Fruit fly (Drosophila melanogaster): Measurements from ENCODE around the gene CG42557.

Gene CG42557

dm6 chr3R:29969347-29969746 lies 36.3 kb downstream of the CG42557 start, which contains the start of gene TkR99D:
TkR99D (minus strand) TSS chr3R:29969447.
- TF ChIP-seq EcR (GFP tag; optimal IDR thresholded peaks at IDR 0.05) (no peak), CG34367 (tag; optimal IDR thresholded peaks at IDR 0.05) (no peak), CG15710 (tag; optimal IDR thresholded peaks at IDR 0.05) (no peak), rn (GFP tag; IDR thresholded peaks at IDR 0.05) (no peak), Pif1B (GFP tag; optimal IDR thresholded peaks at IDR 0.05) (no peak), CG8301 (tag; optimal IDR thresholded peaks at IDR 0.05) (no peak), CG12605 (GFP tag; IDR thresholded peaks at IDR 0.05) (no peak), Ets98B (GFP tag; IDR thresholded peaks at IDR 0.05) (no peak), CG14655 (GFP tag; optimal IDR thresholded peaks at IDR 0.05) (no peak), CG17806 (tag; optimal IDR thresholded peaks at IDR 0.05) (no peak), gl (tag; optimal IDR thresholded peaks at IDR 0.05) (no peak), CG13204 (GFP tag; optimal IDR thresholded peaks at IDR 0.05) (no peak), CG4496 (GFP tag; IDR thresholded peaks at IDR 0.05) (no peak), CG9948 (tag; optimal IDR thresholded peaks at IDR 0.05) (no peak), CG10348 (GFP tag; IDR thresholded peaks at IDR 0.05) (no peak), Snoo (tag; optimal IDR thresholded peaks at IDR 0.05) (no peak)

- TF ChIP-seq gl (tag; optimal IDR thresholded peaks at IDR 0.05) (no peak), CG12605 (GFP tag; IDR thresholded peaks at IDR 0.05) (no peak), Pif1A (GFP tag; optimal IDR thresholded peaks at IDR 0.05) (peak; percentile 19), CG32121 (GFP tag; IDR thresholded peaks at IDR 0.05) (no peak), CG34367 (tag; optimal IDR thresholded peaks at IDR 0.05) (peak; percentile 5), CG15710 (tag; optimal IDR thresholded peaks at IDR 0.05) (peak; percentile 33), CG8159 (tag; optimal IDR thresholded peaks at IDR 0.05) (peak; percentile 41), CG14655 (GFP tag; optimal IDR thresholded peaks at IDR 0.05) (peak; percentile 14)
These were observed 45.5 kb downstream of the CG42557 start for dm6 chr3R:29978595-29978994.

dm6 chr3R:29981479-29981878 lies 48.4 kb downstream of the CG42557 start:
- TF ChIP-seq Pif1A (GFP tag; optimal IDR thresholded peaks at IDR 0.05) (no peak), CG4496 (GFP tag; IDR thresholded peaks at IDR 0.05) (peak; percentile 72), CG8301 (tag; optimal IDR thresholded peaks at IDR 0.05) (peak; percentile 57), CG9948 (tag; optimal IDR thresholded peaks at IDR 0.05) (no peak), CG34367 (tag; optimal IDR thresholded peaks at IDR 0.05) (no peak), D1 (tag; optimal IDR thresholded peaks at IDR 0.05) (no peak), CG15710 (tag; optimal IDR thresholded peaks at IDR 0.05) (no peak), Ets98B (GFP tag; IDR thresholded peaks at IDR 0.05) (peak; percentile 23; the same call in 1 of the 2 replicates), rn (GFP tag; IDR thresholded peaks at IDR 0.05) (no peak), CG14655 (GFP tag; optimal IDR thresholded peaks at IDR 0.05) (peak; percentile 40), CG32121 (GFP tag; IDR thresholded peaks at IDR 0.05) (peak; percentile 8; the same call in 1 of the 2 replicates), Snoo (tag; optimal IDR thresholded peaks at IDR 0.05) (no peak), CG8159 (tag; optimal IDR thresholded peaks at IDR 0.05) (peak; percentile 15), fd96Ca (GFP tag; IDR thresholded peaks at IDR 0.05) (no peak), Pif1B (GFP tag; optimal IDR thresholded peaks at IDR 0.05) (no peak), CG13204 (GFP tag; optimal IDR thresholded peaks at IDR 0.05) (no peak), CG17806 (tag; optimal IDR thresholded peaks at IDR 0.05) (peak; percentile 3), gl (tag; optimal IDR thresholded peaks at IDR 0.05) (no peak), CG12605 (GFP tag; IDR thresholded peaks at IDR 0.05) (peak; percentile 14; the same call in 1 of the 2 replicates), CG10348 (GFP tag; IDR thresholded peaks at IDR 0.05) (no peak), EcR (GFP tag; optimal IDR thresholded peaks at IDR 0.05) (no peak)

dm6 chr3R:29982027-29982426 lies 48.9 kb downstream of the CG42557 start:
- TF ChIP-seq CG14655 (GFP tag; optimal IDR thresholded peaks at IDR 0.05) (peak; percentile 64), CG32121 (GFP tag; IDR thresholded peaks at IDR 0.05) (peak; percentile 71), CG4496 (GFP tag; IDR thresholded peaks at IDR 0.05) (peak; percentile 82), Pif1B (GFP tag; optimal IDR thresholded peaks at IDR 0.05) (peak; percentile 8), CG8159 (tag; optimal IDR thresholded peaks at IDR 0.05) (no peak), Ets98B (GFP tag; IDR thresholded peaks at IDR 0.05) (peak; percentile 76), gl (tag; optimal IDR thresholded peaks at IDR 0.05) (no peak), EcR (GFP tag; optimal IDR thresholded peaks at IDR 0.05) (no peak), CG34367 (tag; optimal IDR thresholded peaks at IDR 0.05) (no peak), CG17806 (tag; optimal IDR thresholded peaks at IDR 0.05) (peak; percentile 25), CG13204 (GFP tag; optimal IDR thresholded peaks at IDR 0.05) (no peak), rn (GFP tag; IDR thresholded peaks at IDR 0.05) (peak; percentile 62; the same call in 1 of the 2 replicates), CG10348 (GFP tag; IDR thresholded peaks at IDR 0.05) (no peak), Pif1A (GFP tag; optimal IDR thresholded peaks at IDR 0.05) (no peak), D1 (tag; optimal IDR thresholded peaks at IDR 0.05) (no peak), CG8301 (tag; optimal IDR thresholded peaks at IDR 0.05) (peak; percentile 63), CG9948 (tag; optimal IDR thresholded peaks at IDR 0.05) (no peak), fd96Ca (GFP tag; IDR thresholded peaks at IDR 0.05) (peak; percentile 83), CG15710 (tag; optimal IDR thresholded peaks at IDR 0.05) (no peak), Snoo (tag; optimal IDR thresholded peaks at IDR 0.05) (no peak), CG12605 (GFP tag; IDR thresholded peaks at IDR 0.05) (peak; percentile 65)

- TF ChIP-seq CG8301 (tag; optimal IDR thresholded peaks at IDR 0.05) (peak; percentile 76), CG14655 (GFP tag; optimal IDR thresholded peaks at IDR 0.05) (no peak), CG15710 (tag; optimal IDR thresholded peaks at IDR 0.05) (peak; percentile 74), EcR (GFP tag; optimal IDR thresholded peaks at IDR 0.05) (no peak), D1 (tag; optimal IDR thresholded peaks at IDR 0.05) (no peak), Snoo (tag; optimal IDR thresholded peaks at IDR 0.05) (peak; percentile 78), Ets98B (GFP tag; IDR thresholded peaks at IDR 0.05) (peak; percentile 81), CG10348 (GFP tag; IDR thresholded peaks at IDR 0.05) (no peak), CG34367 (tag; optimal IDR thresholded peaks at IDR 0.05) (peak; percentile 68), fd96Ca (GFP tag; IDR thresholded peaks at IDR 0.05) (peak; percentile 78), gl (tag; optimal IDR thresholded peaks at IDR 0.05) (peak; percentile 4), CG9948 (tag; optimal IDR thresholded peaks at IDR 0.05) (peak; percentile 67), CG32121 (GFP tag; IDR thresholded peaks at IDR 0.05) (peak; percentile 91), rn (GFP tag; IDR thresholded peaks at IDR 0.05) (peak; percentile 79), CG8159 (tag; optimal IDR thresholded peaks at IDR 0.05) (peak; percentile 83), Pif1A (GFP tag; optimal IDR thresholded peaks at IDR 0.05) (peak; percentile 84), CG4496 (GFP tag; IDR thresholded peaks at IDR 0.05) (peak; percentile 88), CG17806 (tag; optimal IDR thresholded peaks at IDR 0.05) (peak; percentile 64), CG12605 (GFP tag; IDR thresholded peaks at IDR 0.05) (peak; percentile 40; the same call in 1 of the 2 replicates), CG13204 (GFP tag; optimal IDR thresholded peaks at IDR 0.05) (peak; percentile 80), Pif1B (GFP tag; optimal IDR thresholded peaks at IDR 0.05) (peak; percentile 92)
These were observed 50.0 kb downstream of the CG42557 start, which contains the start of gene CG7896 for dm6 chr3R:29983073-29983544. CG7896 (plus strand) TSS chr3R:29983426.

Data from whole organism, pupa.